Worm (Caenorhabditis elegans) whole organism, L2 larva: ENCODE measurements around the gene wrm-1.

ENCODE experiments used
- C34F6.9 ChIP-seq: fragments of 150-350 bp; optimal IDR thresholded peaks from 2 replicates; lab custom pipeline; 2014; ENCODE audit warnings: missing biosample characterization, missing genetic modification characterization
- F13H6.1 ChIP-seq: sonication (generic microtip); optimal IDR thresholded peaks from 2 replicates; lab custom pipeline; 2016; ENCODE audit warnings: missing genetic modification characterization, missing compliant biosample characterization
- R02D3.7 ChIP-seq: fragments of 150-350 bp; optimal IDR thresholded peaks from 2 replicates; lab custom pipeline; 2014; ENCODE audit warnings: missing biosample characterization, missing genetic modification characterization
- aly-2 ChIP-seq: fragments of 150-350 bp; optimal IDR thresholded peaks from 2 replicates; lab custom pipeline; 2014; ENCODE audit warnings: missing biosample characterization, missing genetic modification characterization
- blmp-1 ChIP-seq: sonication (generic microtip); optimal IDR thresholded peaks from 2 replicates; lab custom pipeline; 2017; ENCODE audit warnings: missing genetic modification characterization, mild to moderate bottlenecking, missing compliant biosample characterization, antibody characterized with exemption, moderate library complexity; ENCODE audit not compliant: insufficient read depth
- crh-2 ChIP-seq: sonication (generic microtip); optimal IDR thresholded peaks from 2 replicates; lab custom pipeline; 2017; ENCODE audit warnings: missing biosample characterization, missing genetic modification characterization
- dmd-4 ChIP-seq: sonication (generic microtip); optimal IDR thresholded peaks from 2 replicates; lab custom pipeline; 2017; ENCODE audit warnings: missing biosample characterization, missing genetic modification characterization
- elt-3 ChIP-seq: sonication (generic microtip); optimal IDR thresholded peaks from 2 replicates; lab custom pipeline; 2017; ENCODE audit warnings: missing biosample characterization, missing genetic modification characterization
- fos-1 ChIP-seq: fragments of 150-350 bp; optimal IDR thresholded peaks from 2 replicates; lab custom pipeline; 2014; ENCODE audit warnings: missing biosample characterization, missing genetic modification characterization
- gmeb-1 ChIP-seq: fragments of 150-350 bp; optimal IDR thresholded peaks from 2 replicates; lab custom pipeline; 2014; ENCODE audit warnings: missing biosample characterization, missing genetic modification characterization
- lin-11 ChIP-seq: fragments of 150-350 bp; sonication (generic microtip); optimal IDR thresholded peaks from 2 replicates; lab custom pipeline; 2014; ENCODE audit warnings: missing biosample characterization, missing genetic modification characterization, inconsistent platforms, mixed read lengths
- lin-13 ChIP-seq: fragments of 150-350 bp; optimal IDR thresholded peaks from 2 replicates; lab custom pipeline; 2014; ENCODE audit warnings: missing biosample characterization, missing genetic modification reagents, missing genetic modification characterization
- lsy-2 ChIP-seq, 2 experiments: fragments of 150-350 bp in 1 of 2; sonication (generic microtip) in 1 of 2; optimal IDR thresholded peaks; 2 replicates each; lab custom pipeline; 2014 to 2017; ENCODE audit warnings: missing biosample characterization in 2 of 2, missing genetic modification characterization in 2 of 2
- mab-5 ChIP-seq: fragments of 150-350 bp; optimal IDR thresholded peaks from 2 replicates; lab custom pipeline; 2014; ENCODE audit warnings: missing biosample characterization, missing genetic modification characterization
- mbf-1 ChIP-seq: sonication (generic microtip); optimal IDR thresholded peaks from 2 replicates; lab custom pipeline; 2017; ENCODE audit warnings: missing biosample characterization, missing genetic modification characterization
- mdl-1 ChIP-seq, 2 experiments: fragments of 150-350 bp in 1 of 2; sonication (generic microtip) in 1 of 2; optimal IDR thresholded peaks; 2 replicates each; lab custom pipeline; 2017; ENCODE audit warnings: missing biosample characterization in 2 of 2, missing genetic modification characterization in 2 of 2
- nhr-10 ChIP-seq: sonication (generic microtip); optimal IDR thresholded peaks from 2 replicates; lab custom pipeline; 2017; ENCODE audit warnings: missing biosample characterization, missing genetic modification characterization
- nhr-129 ChIP-seq: fragments of 150-350 bp; optimal IDR thresholded peaks from 2 replicates; lab custom pipeline; 2014; ENCODE audit warnings: missing biosample characterization, missing genetic modification characterization
- nhr-21 ChIP-seq: fragments of 150-350 bp; optimal IDR thresholded peaks from 2 replicates; lab custom pipeline; 2014; ENCODE audit warnings: missing biosample characterization, missing genetic modification characterization
- nhr-23 ChIP-seq: fragments of 150-350 bp; optimal IDR thresholded peaks from 2 replicates; lab custom pipeline; 2014; ENCODE audit warnings: missing biosample characterization, missing genetic modification reagents, missing genetic modification characterization
- nhr-25 ChIP-seq: fragments of 150-350 bp; sonication (generic microtip); optimal IDR thresholded peaks from 3 replicates; lab custom pipeline; 2014; ENCODE audit warnings: missing biosample characterization, missing genetic modification characterization
- nhr-6 ChIP-seq: fragments of 150-350 bp; optimal IDR thresholded peaks from 2 replicates; lab custom pipeline; 2014; ENCODE audit warnings: missing biosample characterization, missing genetic modification characterization
- nhr-77 ChIP-seq: fragments of 150-350 bp; optimal IDR thresholded peaks from 2 replicates; lab custom pipeline; 2014; ENCODE audit warnings: missing biosample characterization, missing genetic modification characterization
- peb-1 ChIP-seq: fragments of 150-350 bp; optimal IDR thresholded peaks from 2 replicates; lab custom pipeline; 2014; ENCODE audit warnings: missing biosample characterization, missing genetic modification characterization
- sem-4 ChIP-seq: fragments of 150-350 bp; optimal IDR thresholded peaks from 2 replicates; lab custom pipeline; 2014; ENCODE audit warnings: missing biosample characterization, missing genetic modification reagents, missing genetic modification characterization
- skn-1 ChIP-seq: sonication (generic microtip); optimal IDR thresholded peaks from 2 replicates; lab custom pipeline; 2017; ENCODE audit warnings: missing biosample characterization, missing genetic modification characterization
- sma-3 ChIP-seq: sonication (generic microtip); optimal IDR thresholded peaks from 2 replicates; lab custom pipeline; 2016; ENCODE audit warnings: missing genetic modification reagents, missing genetic modification characterization, missing compliant biosample characterization
- sma-9 ChIP-seq, 2 experiments: fragments of 150-350 bp in 1 of 2; sonication (generic microtip) in 1 of 2; optimal IDR thresholded peaks; 2 replicates each; lab custom pipeline; 2014 to 2016; ENCODE audit warnings: missing genetic modification characterization in 2 of 2, mild to moderate bottlenecking in 1 of 2, missing biosample characterization in 1 of 2, missing compliant biosample characterization in 1 of 2, missing genetic modification reagents in 1 of 2, moderate library complexity in 1 of 2
- unc-39 ChIP-seq: fragments of 150-350 bp; optimal IDR thresholded peaks from 2 replicates; lab custom pipeline; 2014; ENCODE audit warnings: missing biosample characterization, missing genetic modification characterization
- unc-55 ChIP-seq: fragments of 150-350 bp; sonication (generic microtip); optimal IDR thresholded peaks from 3 replicates; lab custom pipeline; 2014; ENCODE audit warnings: missing biosample characterization, missing genetic modification reagents, missing genetic modification characterization
- zag-1 ChIP-seq: fragments of 150-350 bp; optimal IDR thresholded peaks from 2 replicates; lab custom pipeline; 2014; ENCODE audit warnings: missing biosample characterization, missing genetic modification characterization
- ztf-11 ChIP-seq: sonication (generic microtip); optimal IDR thresholded peaks from 2 replicates; lab custom pipeline; 2017; ENCODE audit warnings: missing biosample characterization, missing genetic modification characterization
- ztf-4 ChIP-seq: fragments of 150-350 bp; optimal IDR thresholded peaks from 2 replicates; lab custom pipeline; 2014; ENCODE audit warnings: missing biosample characterization, missing genetic modification characterization

Gene wrm-1

DNA sequence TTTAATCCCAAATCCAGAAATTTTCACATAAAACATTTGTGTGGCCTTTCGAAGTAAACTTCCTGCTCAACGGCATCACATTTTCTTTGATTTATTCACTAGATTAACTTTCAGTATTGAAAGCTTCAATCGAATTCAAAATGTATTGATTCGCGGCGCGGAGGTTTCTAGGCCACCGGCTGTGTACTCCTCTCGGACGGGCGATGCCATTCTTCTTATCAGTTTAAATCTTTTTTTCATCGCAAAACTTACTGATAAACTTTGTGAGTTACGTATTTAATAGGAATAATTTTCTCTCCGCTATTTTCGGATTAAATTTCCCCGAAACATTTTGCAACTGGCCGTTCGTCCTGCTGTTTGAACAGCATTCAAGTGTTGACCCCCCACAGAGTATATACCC, 762 bp upstream of the wrm-1 start:
- peak; percentile 28 for TF ChIP-seq blmp-1 (tag; lab: Kevin White, UChicago)
- TF ChIP-seq sma-9 (GFP tag; optimal IDR thresholded peaks at IDR 0.05; lab: Kevin White, UChicago), result peak; percentile 93
- TF ChIP-seq sma-9 (tag; optimal IDR thresholded peaks at IDR 0.05; lab: Kevin White, UChicago), result no peak
- TF ChIP-seq peb-1 (tag; lab: Kevin White, UChicago), result no peak
- TF ChIP-seq nhr-23 (tag; lab: Kevin White, UChicago), result no peak
- TF ChIP-seq crh-2 (tag; lab: Kevin White, UChicago), result peak; percentile 66
- peak; percentile 84 for TF ChIP-seq sma-3 (GFP tag; lab: Kevin White, UChicago)
- peak; percentile 17 for TF ChIP-seq R02D3.7 (tag; lab: Kevin White, UChicago)
- no peak for TF ChIP-seq mbf-1
- peak; percentile 61 for TF ChIP-seq unc-55
- TF ChIP-seq zag-1 (tag; lab: Kevin White, UChicago), result no peak
- peak; percentile 34 to 80 for TF ChIP-seq lsy-2 (tag; optimal IDR thresholded peaks at IDR 0.05; lab: Kevin White, UChicago)
- TF ChIP-seq aly-2 (tag; lab: Kevin White, UChicago), result no peak
- peak; percentile 52 for TF ChIP-seq lin-13 (GFP tag; lab: Kevin White, UChicago)
- TF ChIP-seq nhr-77, result no peak
- TF ChIP-seq skn-1, result peak; percentile 18
- peak; percentile 87 for TF ChIP-seq fos-1 (tag; lab: Kevin White, UChicago)
- TF ChIP-seq nhr-25 (tag; lab: Kevin White, UChicago), result peak; percentile 24
- peak; percentile 74 for TF ChIP-seq sem-4 (tag; lab: Kevin White, UChicago)
- peak; percentile 27 for TF ChIP-seq lin-11
- TF ChIP-seq F13H6.1, result peak; percentile 71
- TF ChIP-seq C34F6.9, result peak; percentile 68
- peak; percentile 15 for TF ChIP-seq nhr-129
- peak; percentile 59 for TF ChIP-seq ztf-4
- peak; percentile 31 for TF ChIP-seq nhr-21 (tag; lab: Kevin White, UChicago)
- no peak for TF ChIP-seq unc-39
- no peak for TF ChIP-seq ztf-11 (tag; lab: Kevin White, UChicago)
- TF ChIP-seq gmeb-1, result peak; percentile 90
- no peak for TF ChIP-seq mab-5 (tag; lab: Kevin White, UChicago)
- no peak for TF ChIP-seq nhr-6 (tag; lab: Kevin White, UChicago)

DNA sequence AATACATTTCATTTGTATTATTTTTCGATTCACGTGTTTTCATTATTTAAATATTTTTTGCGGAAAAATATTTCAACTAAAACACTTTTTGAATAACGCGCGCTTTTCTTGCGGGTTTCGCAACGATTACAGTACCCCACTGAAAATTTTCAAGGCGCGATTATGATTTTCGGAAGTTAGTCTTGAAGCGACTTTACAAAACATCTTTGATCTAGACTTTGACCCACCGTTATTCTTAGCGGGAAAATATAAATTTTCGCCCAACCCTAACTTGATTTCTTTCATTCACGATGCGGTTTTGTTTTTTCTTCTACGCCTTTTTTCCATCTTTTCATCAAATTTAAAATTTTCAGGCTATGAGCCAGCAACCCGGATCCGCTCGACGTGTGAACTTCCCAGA, 5.2 kb downstream of the wrm-1 start, which contains the start of gene egg-1:
TSS of gene egg-1 (plus strand) at position 354 of the 400 bp plus-strand sequence.
- TF ChIP-seq mab-5 (tag; lab: Kevin White, UChicago), result no peak
- TF ChIP-seq mdl-1 (tag; optimal IDR thresholded peaks at IDR 0.05; lab: Kevin White, UChicago), result no peak
- TF ChIP-seq gmeb-1, result no peak

ce11 chrIII:5729367-5729766, 6.7 kb downstream of the wrm-1 start:
- no peak for TF ChIP-seq nhr-129
- no peak for TF ChIP-seq elt-3 (tag; lab: Kevin White, UChicago)
- no peak for TF ChIP-seq peb-1 (tag; lab: Kevin White, UChicago)

DNA sequence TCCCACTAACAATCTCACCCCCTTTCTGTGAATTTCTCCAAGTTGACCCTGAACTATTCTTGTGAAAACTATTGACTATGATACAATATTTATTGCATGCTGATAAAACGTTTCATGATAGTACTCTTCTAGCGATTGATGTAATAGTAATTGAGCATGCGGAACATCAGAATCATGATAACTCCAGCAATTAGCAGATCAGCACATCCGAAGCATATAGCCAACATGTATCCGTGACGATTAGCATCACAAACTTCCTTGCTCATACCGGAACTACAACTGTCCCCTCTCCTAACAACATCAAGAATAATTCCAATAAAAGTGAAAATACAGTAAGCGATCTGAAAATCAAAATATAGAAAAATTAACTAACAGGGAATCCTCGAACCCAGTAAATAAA, 7.4 kb downstream of the wrm-1 start:
- no peak for TF ChIP-seq F13H6.1
- TF ChIP-seq lsy-2 (tag; optimal IDR thresholded peaks at IDR 0.05; lab: Kevin White, UChicago), result no peak
- TF ChIP-seq mbf-1, result no peak
- no peak for TF ChIP-seq nhr-129
- no peak for TF ChIP-seq nhr-10

DNA sequence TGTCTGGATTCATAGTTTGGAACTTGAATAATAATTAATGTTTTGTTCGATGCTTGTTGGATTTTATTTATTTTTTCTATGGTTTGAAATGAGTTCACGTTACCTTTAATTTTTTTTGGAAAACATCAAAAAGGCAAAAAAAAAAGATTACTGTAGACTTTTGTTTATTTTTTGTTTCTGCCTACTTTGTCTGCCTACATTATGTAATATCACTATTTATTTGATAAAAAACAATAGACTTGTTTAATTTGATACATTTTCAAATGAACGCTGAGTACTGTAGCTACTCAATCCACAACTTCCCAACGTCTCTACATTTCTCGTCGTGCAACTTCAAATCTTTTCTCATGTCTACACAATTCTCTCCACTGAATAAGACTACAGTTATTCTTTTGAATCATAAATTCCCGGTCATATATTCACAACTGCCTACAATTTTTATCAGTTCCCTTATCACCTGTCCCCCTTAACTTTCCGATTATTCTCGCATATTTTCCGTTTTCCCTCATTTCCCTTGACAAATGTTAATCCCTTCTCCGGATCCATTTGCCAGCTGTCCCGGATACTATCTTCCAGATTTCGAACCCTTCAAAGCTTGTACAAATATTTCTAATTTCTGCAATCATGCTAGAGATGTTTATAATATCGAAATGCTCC, 8.5 kb downstream of the wrm-1 start, which contains the start of the genes B0244.9 and B0244.7:
TSS of gene B0244.9 (minus strand) at position 51 of the 657 bp plus-strand sequence.
TSS of gene B0244.7 (plus strand) at position 522 of the 657 bp plus-strand sequence.
- TF ChIP-seq fos-1 (tag; lab: Kevin White, UChicago), result peak; percentile 83
- no peak for TF ChIP-seq dmd-4 (tag; lab: Kevin White, UChicago)
